Fruit fly (Drosophila melanogaster) S2 (cell line): ENCODE results near the gene Hydr2.
"Not testable (repeated sequence)": the region's sequence is repeated elsewhere in the genome, so short reads cannot be mapped to it uniquely, and the experiment has no call there.

Source experiments
- CG8478 ChIP-seq: fragments of >200 bp; optimal IDR thresholded peaks from 2 replicates; lab custom pipeline; 2018
- CTCF ChIP-seq, 2 experiments: fragments of >200 bp; optimal IDR thresholded peaks; 2 replicates each; lab custom pipeline; 2018

The Hydr2 gene

DNA sequence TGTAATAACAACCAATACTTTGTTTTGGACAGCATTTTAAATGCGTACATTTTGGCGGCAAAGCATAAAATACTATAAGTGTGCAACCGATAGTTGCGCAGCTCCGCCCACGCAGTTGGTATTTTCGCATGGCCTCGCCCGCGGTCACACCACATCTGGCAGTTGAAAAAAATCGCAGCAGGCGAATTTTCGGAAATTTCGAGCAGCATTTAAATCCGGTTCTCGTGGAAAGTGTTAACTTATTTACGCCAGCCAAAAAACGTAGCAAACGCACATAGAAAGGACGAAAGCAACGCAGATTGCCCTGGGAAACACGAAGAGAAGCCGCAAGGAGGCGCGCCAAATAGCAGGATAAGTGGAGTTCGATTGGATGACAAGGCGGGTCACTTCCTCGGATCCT is at the start of gene Hydr2:
Hydr2 (plus strand) TSS at position 156 of the 400 bp plus-strand sequence.
- not testable (repeated sequence) for TF ChIP-seq CG8478 (lab: Kevin White, UChicago); CTCF (optimal IDR thresholded peaks at IDR 0.05; lab: Kevin White, UChicago)

DNA sequence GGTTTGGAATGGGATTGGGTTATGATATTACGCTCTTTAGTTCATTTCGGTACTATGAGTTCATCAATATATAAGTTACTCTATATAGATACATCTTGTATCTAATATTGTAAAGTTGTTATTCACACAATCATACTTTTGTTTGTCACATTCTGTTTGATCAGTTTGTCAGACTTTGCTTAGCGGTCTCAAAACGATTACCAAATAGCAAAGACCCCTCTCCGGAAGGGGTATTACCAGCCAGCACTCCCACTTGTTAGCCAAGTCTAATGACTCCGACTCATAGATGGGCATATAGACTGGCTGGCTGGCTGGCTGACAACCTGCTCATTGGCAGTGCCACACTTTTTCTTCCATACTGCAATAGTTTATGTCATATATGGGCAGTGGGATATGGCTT is 49.3 kb upstream of the Hydr2 start:
- no peak for TF ChIP-seq CG8478 (lab: Kevin White, UChicago)
- no peak for TF ChIP-seq CTCF (optimal IDR thresholded peaks at IDR 0.05; lab: Kevin White, UChicago)

DNA sequence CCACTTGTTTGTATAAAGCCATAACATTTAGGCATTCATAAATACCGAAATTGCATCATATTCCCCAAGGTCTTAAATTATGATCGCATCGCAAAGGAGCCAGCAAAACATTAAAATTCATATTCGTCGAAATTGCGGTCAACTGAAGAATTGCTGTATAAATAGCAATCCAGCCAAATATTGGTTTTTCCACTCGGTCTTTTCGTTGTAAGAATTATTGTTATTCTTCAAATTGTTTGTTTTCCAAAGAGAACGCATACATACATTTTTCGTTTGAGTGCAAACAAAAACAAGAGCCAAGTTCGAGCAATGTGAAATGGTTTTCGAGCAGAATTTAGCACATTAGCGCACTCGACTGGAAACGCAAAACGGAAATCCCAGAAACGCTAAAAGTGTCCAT is 48.6 kb upstream of the Hydr2 start:
- TF ChIP-seq CG8478 (lab: Kevin White, UChicago) (no peak), CTCF (optimal IDR thresholded peaks at IDR 0.05; lab: Kevin White, UChicago) (no peak)

DNA sequence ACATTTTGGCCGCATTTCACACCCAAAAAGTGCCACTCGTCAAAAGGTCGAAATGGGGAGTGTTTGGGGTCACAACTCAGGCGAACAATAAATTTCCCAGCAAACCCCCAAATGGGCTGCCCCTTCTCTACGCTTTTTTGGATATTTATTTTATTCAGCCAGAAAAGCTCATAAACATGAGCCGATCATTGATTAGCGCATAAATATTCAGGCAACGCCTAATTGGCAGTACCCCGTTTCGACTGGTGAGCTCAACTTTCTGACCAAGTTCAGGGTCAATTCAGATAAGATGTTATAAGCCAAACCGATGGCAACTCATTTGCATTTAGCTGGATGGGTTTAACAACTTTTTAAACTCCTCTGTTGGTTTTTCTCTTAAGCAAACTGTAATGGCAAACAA is 43.8 kb upstream of the Hydr2 start:
- TF ChIP-seq CG8478 (lab: Kevin White, UChicago) = no peak
- no peak for TF ChIP-seq CTCF (optimal IDR thresholded peaks at IDR 0.05; lab: Kevin White, UChicago)

DNA sequence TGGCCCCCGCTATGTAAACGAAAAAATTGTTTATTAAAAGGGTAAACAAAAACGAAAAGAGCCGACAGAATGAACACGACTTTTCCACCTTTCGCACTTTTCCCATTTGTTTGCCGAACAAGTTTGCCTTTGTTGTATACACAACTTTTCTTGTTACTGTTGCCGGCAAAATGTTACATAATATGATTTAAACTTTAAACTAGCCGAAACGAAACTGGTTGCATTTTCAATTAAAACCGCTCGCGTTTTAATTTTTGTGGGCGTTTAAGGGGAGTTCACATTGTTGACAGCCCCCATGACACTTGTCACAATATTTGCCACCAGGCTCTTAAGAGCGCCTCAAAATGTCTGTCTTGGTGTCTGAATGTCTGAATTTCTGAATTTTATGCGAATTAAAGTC is 42.6 kb upstream of the Hydr2 start:
- TF ChIP-seq CTCF (optimal IDR thresholded peaks at IDR 0.05; lab: Kevin White, UChicago) (no peak), CG8478 (lab: Kevin White, UChicago) (no peak)

DNA sequence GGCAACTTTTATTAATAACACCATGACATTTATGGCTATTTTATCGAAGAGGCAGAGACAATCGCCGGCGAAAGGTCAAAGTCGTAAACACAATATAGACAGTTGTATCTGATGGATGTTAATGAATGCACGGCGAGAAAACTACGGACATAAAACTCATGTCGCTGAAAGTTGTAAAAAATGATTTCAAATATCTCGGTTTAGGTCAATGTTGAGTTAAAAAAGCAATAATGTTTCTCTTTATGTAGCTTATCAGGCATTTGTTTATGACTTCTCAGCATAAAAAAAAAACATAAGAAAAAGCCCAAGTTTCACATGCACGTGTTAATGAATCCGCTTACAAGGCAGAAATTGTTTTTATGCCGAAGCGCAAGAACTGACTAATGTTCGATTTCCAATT is 42.1 kb upstream of the Hydr2 start:
- TF ChIP-seq CTCF (optimal IDR thresholded peaks at IDR 0.05; lab: Kevin White, UChicago) = no peak
- no peak for TF ChIP-seq CG8478 (lab: Kevin White, UChicago)

DNA sequence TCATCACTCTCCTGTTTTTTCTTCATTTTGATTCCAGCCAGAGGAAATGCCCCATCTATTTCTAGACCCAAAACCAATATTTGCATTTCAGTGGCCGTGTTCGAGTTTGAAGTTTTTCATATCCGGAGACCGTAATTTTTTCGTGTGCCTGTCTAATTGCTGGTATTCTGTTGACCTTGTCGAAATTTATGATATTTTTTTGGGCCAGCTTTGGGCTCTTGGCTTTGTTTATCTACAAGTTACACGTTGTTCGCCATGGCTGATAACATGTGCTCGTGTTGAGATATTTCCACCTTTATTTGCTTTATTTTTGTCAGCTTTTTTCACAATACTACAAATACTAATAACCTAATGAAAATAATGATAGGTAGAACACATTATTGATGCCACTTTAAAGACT is 41.7 kb upstream of the Hydr2 start:
- no peak for TF ChIP-seq CG8478 (lab: Kevin White, UChicago)
- TF ChIP-seq CTCF (optimal IDR thresholded peaks at IDR 0.05; lab: Kevin White, UChicago) = no peak

DNA sequence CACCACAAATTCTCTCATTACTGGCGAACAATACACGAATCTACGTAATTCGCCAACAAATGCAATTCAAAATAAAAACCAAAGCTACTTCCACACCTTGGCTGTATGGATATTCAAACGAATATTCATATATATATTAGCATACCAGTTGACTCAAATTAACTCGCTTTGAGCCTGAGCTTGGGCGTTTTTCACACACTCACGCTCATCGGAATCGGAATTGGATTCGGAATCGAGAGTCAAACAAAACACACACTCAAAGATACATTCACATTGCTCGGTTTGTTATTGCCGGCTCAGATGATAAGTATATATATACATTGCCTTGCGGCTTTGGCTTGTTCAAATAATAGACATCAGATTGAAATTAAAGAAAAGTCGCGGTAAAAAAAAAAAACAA is 41.2 kb upstream of the Hydr2 start:
- no peak for TF ChIP-seq CTCF (optimal IDR thresholded peaks at IDR 0.05; lab: Kevin White, UChicago)
- TF ChIP-seq CG8478 (lab: Kevin White, UChicago) = no peak

DNA sequence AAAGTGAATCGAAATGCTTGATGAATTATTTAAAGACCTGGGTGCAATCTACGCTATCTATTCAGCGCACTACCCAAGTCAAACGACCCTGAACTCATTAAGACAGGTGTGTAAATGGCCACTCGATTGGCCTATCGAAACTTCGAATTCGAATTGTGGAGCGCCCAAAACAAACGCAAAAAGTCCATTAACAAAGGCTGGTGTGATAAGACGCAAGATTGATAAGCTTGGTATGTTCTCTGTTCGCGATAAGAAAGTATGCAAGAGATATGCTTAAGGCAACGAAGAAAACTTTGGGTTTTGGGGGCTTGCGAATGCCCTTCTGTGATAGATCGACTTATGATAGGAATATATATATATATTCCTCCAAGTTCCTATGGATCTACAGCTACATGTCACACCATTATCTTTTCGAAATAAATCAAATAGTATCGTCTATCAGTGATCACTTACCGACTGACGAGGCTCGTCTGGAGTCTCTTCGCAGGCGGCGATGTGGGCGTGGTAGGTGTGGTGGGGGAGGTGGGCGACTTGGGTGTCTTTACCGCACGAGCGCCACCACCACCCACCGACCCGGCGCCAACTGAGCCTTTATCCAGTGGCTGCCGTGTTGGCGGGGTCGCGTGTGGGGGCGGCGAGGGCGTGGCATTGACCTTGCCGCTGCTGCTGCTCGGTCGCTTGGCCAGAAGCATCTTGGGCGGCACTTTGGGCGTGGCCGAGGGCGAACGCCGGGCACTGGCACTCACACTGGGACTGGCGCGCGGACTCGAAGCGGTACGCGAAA is 39.7 kb upstream of the Hydr2 start:
- TF ChIP-seq CG8478 (lab: Kevin White, UChicago) = no peak
- TF ChIP-seq CTCF (optimal IDR thresholded peaks at IDR 0.05; lab: Kevin White, UChicago) = no peak

DNA sequence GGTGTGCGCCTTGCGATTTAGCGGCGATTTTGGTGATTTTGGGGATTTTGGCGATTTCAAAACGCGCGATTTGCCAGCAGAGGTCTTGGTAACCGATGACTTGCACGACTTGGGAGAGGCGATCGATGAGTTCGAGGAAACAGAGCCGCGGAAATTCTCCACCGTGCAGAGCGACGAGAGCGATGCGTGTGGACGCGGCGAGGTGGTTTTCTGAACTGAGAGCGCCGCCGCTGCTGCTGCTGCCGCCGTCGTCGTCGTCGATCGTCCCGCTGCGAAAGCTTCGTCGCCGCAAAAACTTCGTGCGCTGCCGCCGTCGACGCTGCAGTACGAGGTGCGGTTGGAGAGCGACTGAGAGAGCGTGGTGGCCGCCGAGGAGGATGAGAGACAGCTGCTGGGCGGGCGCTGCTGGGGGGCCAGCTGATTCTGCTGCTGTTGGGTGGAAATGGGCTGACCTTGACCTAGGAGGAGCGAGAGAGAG is 38.9 kb upstream of the Hydr2 start:
- TF ChIP-seq CTCF (optimal IDR thresholded peaks at IDR 0.05; lab: Kevin White, UChicago) (no peak), CG8478 (lab: Kevin White, UChicago) (no peak)

DNA sequence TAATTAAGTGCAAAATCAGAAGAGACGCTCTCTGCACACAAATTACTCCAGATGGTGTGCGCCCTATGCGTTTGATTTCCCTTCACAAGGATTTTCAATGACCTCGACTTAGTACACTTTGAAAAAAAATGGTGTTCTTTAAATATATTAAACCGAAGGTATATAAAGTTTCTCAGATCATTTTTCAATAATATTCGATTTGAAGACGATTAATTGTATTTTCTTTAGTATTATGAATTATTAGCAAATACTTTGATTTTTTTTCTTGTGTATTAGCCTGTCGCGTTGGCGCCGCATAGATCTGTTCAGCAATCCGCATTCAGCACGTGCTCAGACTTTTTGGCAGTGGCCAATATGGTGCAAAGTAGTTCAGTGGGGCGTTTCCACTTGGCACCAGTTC is 35.6 kb upstream of the Hydr2 start:
- TF ChIP-seq CG8478 (lab: Kevin White, UChicago) (no peak), CTCF (optimal IDR thresholded peaks at IDR 0.05; lab: Kevin White, UChicago) (no peak)

DNA sequence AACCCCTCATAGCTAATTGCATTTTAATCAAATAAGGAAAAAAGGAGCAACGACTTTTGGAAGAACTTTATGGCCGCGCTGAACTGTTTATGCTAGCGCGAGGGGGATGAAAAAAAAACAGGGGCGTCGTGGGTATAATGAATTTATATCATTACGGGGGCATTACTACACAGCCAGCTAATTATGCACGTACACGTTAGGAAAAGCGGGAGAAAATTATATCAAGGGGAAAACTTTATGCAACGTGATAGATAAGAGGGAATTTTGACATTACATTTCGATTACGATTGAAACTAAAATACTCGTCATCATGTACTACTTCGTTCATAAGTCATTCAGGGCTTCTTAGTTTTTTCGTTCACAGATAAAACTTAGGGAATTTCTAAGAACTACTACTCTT is 35.1 kb upstream of the Hydr2 start, which contains the start of gene CG15403:
CG15403 (plus strand) TSS at position 301 of the 400 bp plus-strand sequence.
- TF ChIP-seq CG8478 (lab: Kevin White, UChicago) (no peak), CTCF (optimal IDR thresholded peaks at IDR 0.05; lab: Kevin White, UChicago) (no peak)

DNA sequence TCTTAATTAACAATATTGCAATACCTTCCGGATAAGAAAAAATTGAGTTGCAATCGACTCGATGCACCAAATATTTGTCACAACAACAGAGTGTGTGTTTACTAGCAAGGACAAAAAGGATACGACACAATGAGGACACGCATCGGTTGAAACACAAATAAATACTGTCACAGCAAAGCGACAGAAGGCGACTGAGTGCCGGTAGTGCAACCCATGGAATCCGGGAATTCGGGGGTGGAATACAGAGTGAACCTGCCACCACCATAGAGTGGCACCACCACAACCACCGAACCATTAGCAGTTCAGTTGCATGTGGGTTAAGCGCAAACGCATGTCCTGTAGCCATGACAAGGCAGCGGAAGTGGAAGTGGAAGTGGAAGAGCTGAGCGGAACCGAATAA is 33.0 kb upstream of the Hydr2 start:
- TF ChIP-seq CTCF (optimal IDR thresholded peaks at IDR 0.05; lab: Kevin White, UChicago) (no peak), CG8478 (lab: Kevin White, UChicago) (no peak)

DNA sequence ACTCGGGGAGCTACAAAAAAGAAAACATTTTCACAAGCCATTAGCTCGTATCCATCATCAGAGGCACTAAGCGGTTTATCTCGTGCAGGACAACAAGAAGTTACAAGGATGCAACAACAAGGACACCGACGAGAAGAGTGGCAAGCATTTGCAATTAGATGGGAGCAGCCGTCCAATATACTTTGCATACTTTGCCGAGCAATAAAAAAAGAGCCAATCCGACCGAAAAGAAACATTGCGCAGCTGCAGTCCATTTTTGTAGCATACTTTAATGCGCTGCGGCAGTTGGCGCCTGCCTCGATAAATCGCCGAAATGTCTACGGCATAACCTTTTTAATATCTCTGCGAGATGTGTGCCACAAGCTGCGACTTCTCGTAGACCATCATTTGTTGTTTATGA is 31.8 kb upstream of the Hydr2 start:
- TF ChIP-seq CTCF (optimal IDR thresholded peaks at IDR 0.05; lab: Kevin White, UChicago) (no peak), CG8478 (lab: Kevin White, UChicago) (no peak)

DNA sequence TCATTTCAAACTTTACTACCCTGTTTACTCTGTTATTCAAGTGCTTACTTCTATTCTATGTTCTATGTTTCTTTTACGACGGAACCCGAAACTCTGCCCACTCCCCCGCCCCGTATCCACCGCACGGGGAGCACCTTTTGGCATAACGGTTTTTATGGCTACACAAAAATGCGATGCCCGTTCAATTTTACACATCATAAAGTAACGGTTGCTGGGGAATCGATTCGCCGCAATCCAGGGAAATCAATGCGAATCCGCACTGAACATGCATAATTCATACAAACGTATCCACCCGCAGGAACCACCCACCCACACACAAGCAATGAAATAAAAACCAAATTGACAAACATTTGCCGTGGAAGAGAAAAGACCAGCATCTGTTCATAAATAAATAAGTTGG is 19.5 kb upstream of the Hydr2 start:
- TF ChIP-seq CG8478 (lab: Kevin White, UChicago) (no peak), CTCF (optimal IDR thresholded peaks at IDR 0.05; lab: Kevin White, UChicago) (no peak)

DNA sequence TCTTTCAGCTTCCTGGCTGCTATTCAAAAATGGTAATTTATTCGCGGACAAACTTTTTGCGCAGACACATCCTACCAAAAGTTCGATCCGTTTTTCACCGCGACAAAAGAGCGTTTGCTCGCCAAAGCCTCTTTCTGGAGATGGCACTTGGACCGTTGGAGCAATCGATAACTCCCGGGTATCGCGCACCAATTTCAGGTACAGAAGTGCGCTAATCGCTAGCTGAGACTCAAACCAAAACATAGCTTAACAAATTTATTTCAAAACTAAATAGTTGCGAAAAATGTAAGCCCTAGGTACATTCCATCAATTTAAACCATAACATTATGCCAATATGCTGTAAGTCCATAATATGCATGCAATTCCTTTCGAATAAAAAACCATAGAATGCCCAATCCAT is 18.7 kb upstream of the Hydr2 start, which contains the start of gene toc:
toc (minus strand) TSS at position 78 of the 400 bp plus-strand sequence.
- TF ChIP-seq CTCF (optimal IDR thresholded peaks at IDR 0.05; lab: Kevin White, UChicago) = peak; percentile 40 to 41
- TF ChIP-seq CG8478 (lab: Kevin White, UChicago) = no peak
